Worm (Caenorhabditis elegans) whole organism, mixed stage, embryonic: Measurements from ENCODE around the gene C34C6.3.

Experiments
- M03D4.4 ChIP-seq: sonication (generic microtip); optimal IDR thresholded peaks from 2 replicates; lab custom pipeline; 2017; ENCODE audit warnings: mild to moderate bottlenecking, missing genetic modification characterization, missing compliant biosample characterization
- blmp-1 ChIP-seq: fragments of 150-350 bp; optimal IDR thresholded peaks from 2 replicates; lab custom pipeline; 2014; ENCODE audit warnings: missing biosample characterization, missing genetic modification characterization
- ceh-39 ChIP-seq: fragments of 150-350 bp; optimal IDR thresholded peaks from 2 replicates; lab custom pipeline; 2014; ENCODE audit warnings: missing biosample characterization, missing genetic modification characterization
- ceh-43 ChIP-seq: fragments of 200-800 bp; sonication (Bioruptor generic); optimal IDR thresholded peaks from 2 replicates; lab custom pipeline; 2018; ENCODE audit warnings: mild to moderate bottlenecking, missing genetic modification characterization, moderate library complexity, missing compliant biosample characterization
- ces-1 ChIP-seq: fragments of 150-350 bp; optimal IDR thresholded peaks from 2 replicates; lab custom pipeline; 2014; ENCODE audit warnings: missing biosample characterization, missing genetic modification reagents, missing genetic modification characterization
- cnd-1 ChIP-seq: fragments of 200-800 bp; sonication (Bioruptor generic); optimal IDR thresholded peaks from 2 replicates; lab custom pipeline; 2018; ENCODE audit warnings: mild to moderate bottlenecking, missing genetic modification characterization, missing compliant biosample characterization
- drap-1 ChIP-seq: fragments of 200-800 bp; sonication (Bioruptor generic); optimal IDR thresholded peaks from 3 replicates; lab custom pipeline; 2018; ENCODE audit warnings: mild to moderate bottlenecking, missing genetic modification characterization, missing compliant biosample characterization
- elt-3 ChIP-seq: fragments of 150-350 bp; optimal IDR thresholded peaks from 2 replicates; lab custom pipeline; 2014; ENCODE audit warnings: missing biosample characterization, missing genetic modification characterization
- flh-1 ChIP-seq: fragments of 200-800 bp; sonication (Bioruptor generic); optimal IDR thresholded peaks from 2 replicates; lab custom pipeline; 2018; ENCODE audit warnings: mild to moderate bottlenecking, missing genetic modification characterization, moderate library complexity, missing compliant biosample characterization
- ham-2 ChIP-seq: fragments of 200-800 bp; sonication (Bioruptor generic); optimal IDR thresholded peaks from 2 replicates; lab custom pipeline; 2018; ENCODE audit warnings: mild to moderate bottlenecking, missing genetic modification characterization, missing compliant biosample characterization
- hlh-1 ChIP-seq: fragments of 150-350 bp; optimal IDR thresholded peaks from 2 replicates; lab custom pipeline; 2014; ENCODE audit warnings: missing biosample characterization, missing genetic modification reagents, missing genetic modification characterization
- lin-13 ChIP-seq: fragments of 150-350 bp; optimal IDR thresholded peaks from 2 replicates; lab custom pipeline; 2014; ENCODE audit warnings: missing biosample characterization, missing genetic modification characterization
- lin-32 ChIP-seq: fragments of 200-800 bp; sonication (Bioruptor generic); optimal IDR thresholded peaks from 2 replicates; lab custom pipeline; 2018; ENCODE audit warnings: mild to moderate bottlenecking, missing genetic modification characterization, missing compliant biosample characterization
- lsy-2 ChIP-seq: fragments of 150-350 bp; optimal IDR thresholded peaks from 2 replicates; lab custom pipeline; 2014; ENCODE audit warnings: missing biosample characterization, missing genetic modification characterization
- mab-5 ChIP-seq: fragments of 150-350 bp; optimal IDR thresholded peaks from 2 replicates; lab custom pipeline; 2014; ENCODE audit warnings: missing biosample characterization, missing genetic modification characterization
- mep-1 ChIP-seq: fragments of 150-350 bp; optimal IDR thresholded peaks from 2 replicates; lab custom pipeline; 2017; ENCODE audit warnings: missing biosample characterization, missing genetic modification reagents, missing genetic modification characterization, inconsistent platforms
- mls-2 ChIP-seq: sonication (generic microtip); optimal IDR thresholded peaks from 2 replicates; lab custom pipeline; 2016; ENCODE audit warnings: mild to moderate bottlenecking, missing genetic modification characterization, moderate library complexity, missing compliant biosample characterization
- nhr-12 ChIP-seq: fragments of 150-350 bp; optimal IDR thresholded peaks from 2 replicates; lab custom pipeline; 2014; ENCODE audit warnings: missing biosample characterization, missing genetic modification characterization
- nhr-237 ChIP-seq: fragments of 150-350 bp; optimal IDR thresholded peaks from 2 replicates; lab custom pipeline; 2014; ENCODE audit warnings: missing biosample characterization, missing genetic modification characterization
- nhr-28 ChIP-seq: fragments of 150-350 bp; optimal IDR thresholded peaks from 2 replicates; lab custom pipeline; 2014; ENCODE audit warnings: missing biosample characterization, missing genetic modification characterization
- pha-4 ChIP-seq: fragments of 150-350 bp; optimal IDR thresholded peaks from 2 replicates; lab custom pipeline; 2018; ENCODE audit warnings: missing biosample characterization, missing genetic modification reagents, missing genetic modification characterization
- sem-2 ChIP-seq: fragments of 200-800 bp; sonication (Bioruptor generic); optimal IDR thresholded peaks from 2 replicates; lab custom pipeline; 2018; ENCODE audit warnings: mild to moderate bottlenecking, missing genetic modification characterization, missing compliant biosample characterization
- snpc-4 ChIP-seq: fragments of 150-350 bp; optimal IDR thresholded peaks from 2 replicates; lab custom pipeline; 2014; ENCODE audit warnings: missing biosample characterization, missing genetic modification characterization
- sptf-1 ChIP-seq: sonication (generic microtip); optimal IDR thresholded peaks from 2 replicates; lab custom pipeline; 2017; ENCODE audit warnings: mild to moderate bottlenecking, missing genetic modification characterization, moderate library complexity, missing compliant biosample characterization
- unc-62 ChIP-seq: fragments of 150-350 bp; optimal IDR thresholded peaks from 2 replicates; lab custom pipeline; 2014; ENCODE audit warnings: missing biosample characterization, missing genetic modification reagents, missing genetic modification characterization
- zip-8 ChIP-seq: fragments of 150-350 bp; optimal IDR thresholded peaks from 2 replicates; lab custom pipeline; 2014; ENCODE audit warnings: missing biosample characterization, missing genetic modification characterization
- ztf-11 ChIP-seq: fragments of 150-350 bp; optimal IDR thresholded peaks from 2 replicates; lab custom pipeline; 2014; ENCODE audit warnings: missing biosample characterization, missing genetic modification characterization

Gene C34C6.3

ce11 chrII:8737456-8737855 lies 45.7 kb downstream of the C34C6.3 start, which contains the start of gene idpb-4:
TSS of gene idpb-4 (minus strand) at chrII:8737556.
- no peak for TF ChIP-seq ham-2
- peak; percentile 72 for TF ChIP-seq zip-8 (tag; lab: Kevin White, UChicago)

ce11 chrII:8738244-8738643 lies 46.5 kb downstream of the C34C6.3 start:
- TF ChIP-seq ces-1 (GFP tag; lab: Kevin White, UChicago) (no peak), drap-1 (no peak), elt-3 (tag; lab: Kevin White, UChicago) (no peak), zip-8 (tag; lab: Kevin White, UChicago) (no peak), flh-1 (GFP tag; lab: Kevin White, UChicago) (no peak), hlh-1 (no peak), ztf-11 (tag; lab: Kevin White, UChicago) (no peak), mep-1 (no peak), ceh-39 (tag; lab: Kevin White, UChicago) (no peak), lin-32 (GFP tag; lab: Kevin White, UChicago) (no peak)

- TF ChIP-seq lin-32 (GFP tag; lab: Kevin White, UChicago) (no peak), unc-62 (GFP tag; lab: Kevin White, UChicago) (no peak), sem-2 (GFP tag; lab: Kevin White, UChicago) (no peak), ham-2 (no peak), blmp-1 (tag; lab: Kevin White, UChicago) (no peak)
- TF ChIP-seq, all 35 proteins: peak for 0
Observed at ce11 chrII:8738955-8739354, 47.2 kb downstream of the C34C6.3 start.

- no peak for TF ChIP-seq lin-32 (GFP tag; lab: Kevin White, UChicago)
- TF ChIP-seq nhr-237 (tag; lab: Kevin White, UChicago): peak; percentile 14
- TF ChIP-seq, all 35 proteins: peak for 1
Observed at ce11 chrII:8740326-8740949, 48.7 kb downstream of the C34C6.3 start.

ce11 chrII:8741277-8741676 lies 49.6 kb downstream of the C34C6.3 start:
- TF ChIP-seq blmp-1 (tag; lab: Kevin White, UChicago): no peak
- peak; percentile 19 for TF ChIP-seq hlh-1
- TF ChIP-seq cnd-1 (tag; lab: Kevin White, UChicago): no peak
- TF ChIP-seq lin-13 (tag; lab: Kevin White, UChicago): no peak
- TF ChIP-seq ceh-39 (tag; lab: Kevin White, UChicago): no peak
- no peak for TF ChIP-seq nhr-12 (tag; lab: Kevin White, UChicago)
- no peak for TF ChIP-seq ham-2

ce11 chrII:8742006-8742847 lies 50.5 kb downstream of the C34C6.3 start:
- no peak for TF ChIP-seq lsy-2
- no peak for TF ChIP-seq mab-5
- TF ChIP-seq sptf-1: no peak
- TF ChIP-seq unc-62 (GFP tag; lab: Kevin White, UChicago): no peak
- TF ChIP-seq nhr-237 (tag; lab: Kevin White, UChicago): no peak
- TF ChIP-seq hlh-1: no peak
- no peak for TF ChIP-seq lin-32 (GFP tag; lab: Kevin White, UChicago)
- no peak for TF ChIP-seq snpc-4 (tag; lab: Kevin White, UChicago)
- no peak for TF ChIP-seq ceh-43 (GFP tag; lab: Kevin White, UChicago)
- no peak for TF ChIP-seq mls-2 (tag; lab: Kevin White, UChicago)
- TF ChIP-seq pha-4 (tag; lab: Kevin White, UChicago): no peak
- TF ChIP-seq M03D4.4 (tag; lab: Kevin White, UChicago): no peak
- TF ChIP-seq nhr-12 (tag; lab: Kevin White, UChicago): no peak
- no peak for TF ChIP-seq nhr-28 (tag; lab: Kevin White, UChicago)
- no peak for TF ChIP-seq sem-2 (GFP tag; lab: Kevin White, UChicago)
